Worm (Caenorhabditis elegans) whole organism, L3 larva: ENCODE data around the gene F38G1.3.

Experiments used
- R02D3.7 ChIP-seq: fragments of 150-350 bp; optimal IDR thresholded peaks from 2 replicates; lab custom pipeline; 2014; ENCODE audit warnings: missing biosample characterization, missing genetic modification characterization
- egl-27 ChIP-seq: sonication (generic microtip); optimal IDR thresholded peaks from 4 replicates; lab custom pipeline; 2017; ENCODE audit warnings: missing biosample characterization, missing genetic modification reagents, missing genetic modification characterization
- elt-1 ChIP-seq: fragments of 150-350 bp; optimal IDR thresholded peaks from 2 replicates; lab custom pipeline; 2014; ENCODE audit warnings: missing biosample characterization, missing genetic modification characterization
- elt-3 ChIP-seq, 3 experiments: fragments of 150-350 bp in 1 of 3; sonication (generic microtip) in 2 of 3; optimal IDR thresholded peaks; 2 replicates in 2 of 3; 4 replicates in 1 of 3; lab custom pipeline; 2014 to 2017; ENCODE audit warnings: missing biosample characterization in 3 of 3, missing genetic modification characterization in 3 of 3
- nhr-11 ChIP-seq: fragments of 150-350 bp; optimal IDR thresholded peaks from 2 replicates; lab custom pipeline; 2014; ENCODE audit warnings: missing biosample characterization, missing genetic modification characterization
- nhr-237 ChIP-seq: fragments of 150-350 bp; optimal IDR thresholded peaks from 2 replicates; lab custom pipeline; 2014; ENCODE audit warnings: missing biosample characterization, missing genetic modification characterization
- nhr-25 ChIP-seq: sonication (generic microtip); optimal IDR thresholded peaks from 2 replicates; lab custom pipeline; 2017; ENCODE audit warnings: missing biosample characterization, missing genetic modification characterization
- nhr-28 ChIP-seq: fragments of 150-350 bp; optimal IDR thresholded peaks from 2 replicates; lab custom pipeline; 2014; ENCODE audit warnings: missing biosample characterization, missing genetic modification characterization
- nhr-77 ChIP-seq: fragments of 150-350 bp; optimal IDR thresholded peaks from 2 replicates; lab custom pipeline; 2014; ENCODE audit warnings: missing biosample characterization, missing genetic modification characterization
- pqm-1 ChIP-seq: fragments of 150-350 bp; optimal IDR thresholded peaks from 2 replicates; lab custom pipeline; 2017; ENCODE audit warnings: missing biosample characterization, missing genetic modification characterization, inconsistent platforms
- skn-1 ChIP-seq: fragments of 150-350 bp; optimal IDR thresholded peaks from 2 replicates; lab custom pipeline; 2014; ENCODE audit warnings: missing biosample characterization, missing genetic modification characterization
- tbx-2 ChIP-seq: sonication (generic microtip); optimal IDR thresholded peaks from 2 replicates; lab custom pipeline; 2016; ENCODE audit warnings: mild to moderate bottlenecking, missing genetic modification characterization, missing compliant biosample characterization
- unc-39 ChIP-seq: sonication (generic microtip); optimal IDR thresholded peaks from 4 replicates; lab custom pipeline; 2017; ENCODE audit warnings: missing biosample characterization, missing genetic modification characterization
- ztf-11 ChIP-seq: fragments of 150-350 bp; optimal IDR thresholded peaks from 2 replicates; lab custom pipeline; 2014; ENCODE audit warnings: missing biosample characterization, missing genetic modification characterization

- TF ChIP-seq ztf-11, result no peak
- TF ChIP-seq pqm-1 (tag; lab: Kevin White, UChicago), result peak; percentile 41
- no peak for TF ChIP-seq nhr-25
- no peak for TF ChIP-seq tbx-2 (tag; lab: Kevin White, UChicago)
- TF ChIP-seq unc-39, result no peak
- TF ChIP-seq elt-1, result no peak
- TF ChIP-seq elt-3 (tag; optimal IDR thresholded peaks at IDR 0.05; lab: Kevin White, UChicago), result no peak
- TF ChIP-seq nhr-28 (tag; lab: Kevin White, UChicago), result no peak
- no peak for TF ChIP-seq nhr-237 (tag; lab: Kevin White, UChicago)
- no peak for TF ChIP-seq nhr-77 (tag; lab: Kevin White, UChicago)
- no peak for TF ChIP-seq skn-1 (tag; lab: Kevin White, UChicago)
- no peak for TF ChIP-seq egl-27 (tag; lab: Kevin White, UChicago)
- TF ChIP-seq nhr-11, result no peak
- TF ChIP-seq R02D3.7 (tag; lab: Kevin White, UChicago), result no peak
Measured at ce11 chrX:449820-450219, 26.5 kb upstream of the F38G1.3 start, which contains the start of gene F52D1.2.
